Worm (Caenorhabditis elegans) whole organism, L1 larva: Measurements from ENCODE around the gene pccb-1.
A peak's percentile ranks its signal among the peaks of the same experiment; 100 is the strongest.

Experiments used
- alr-1 ChIP-seq: fragments of 200-800 bp; sonication (Bioruptor generic); optimal IDR thresholded peaks from 2 replicates; lab custom pipeline; 2018; ENCODE audit warnings: borderline replicate concordance, mild to moderate bottlenecking, missing genetic modification characterization, missing compliant biosample characterization
- egl-27 ChIP-seq, 2 experiments: fragments of 150-350 bp in 1 of 2; sonication (generic microtip); optimal IDR thresholded peaks; 3 replicates each; lab custom pipeline; 2017 to 2018; ENCODE audit warnings: missing biosample characterization in 2 of 2, missing genetic modification characterization in 2 of 2, missing genetic modification reagents in 2 of 2
- fkh-10 ChIP-seq: sonication (generic microtip); optimal IDR thresholded peaks from 2 replicates; lab custom pipeline; 2017; ENCODE audit warnings: missing biosample characterization, missing genetic modification reagents, missing genetic modification characterization
- jun-1 ChIP-seq: fragments of 150-350 bp; optimal IDR thresholded peaks from 2 replicates; lab custom pipeline; 2014; ENCODE audit warnings: missing biosample characterization, missing genetic modification reagents, missing genetic modification characterization
- lin-35 ChIP-seq, 2 experiments: fragments of 150-350 bp; optimal IDR thresholded peaks; 2 replicates each; lab custom pipeline; 2014; ENCODE audit warnings: missing biosample characterization in 2 of 2, missing genetic modification characterization in 2 of 2, missing genetic modification reagents in 2 of 2
- lsy-2 ChIP-seq, 2 experiments: fragments of 150-350 bp; optimal IDR thresholded peaks; 2 replicates each; lab custom pipeline; 2014; ENCODE audit warnings: missing biosample characterization in 2 of 2, missing genetic modification characterization in 2 of 2
- nhr-11 ChIP-seq: fragments of 150-350 bp; optimal IDR thresholded peaks from 2 replicates; lab custom pipeline; 2014; ENCODE audit warnings: missing biosample characterization, missing genetic modification characterization
- nhr-28 ChIP-seq: fragments of 150-350 bp; optimal IDR thresholded peaks from 2 replicates; lab custom pipeline; 2014; ENCODE audit warnings: missing biosample characterization, missing genetic modification characterization
- snpc-4 ChIP-seq: fragments of 150-350 bp; optimal IDR thresholded peaks from 2 replicates; lab custom pipeline; 2014; ENCODE audit warnings: missing biosample characterization, missing genetic modification characterization
- xbp-1 ChIP-seq: sonication (generic microtip); optimal IDR thresholded peaks from 2 replicates; lab custom pipeline; 2016; ENCODE audit warnings: missing genetic modification characterization, missing compliant biosample characterization

DNA sequence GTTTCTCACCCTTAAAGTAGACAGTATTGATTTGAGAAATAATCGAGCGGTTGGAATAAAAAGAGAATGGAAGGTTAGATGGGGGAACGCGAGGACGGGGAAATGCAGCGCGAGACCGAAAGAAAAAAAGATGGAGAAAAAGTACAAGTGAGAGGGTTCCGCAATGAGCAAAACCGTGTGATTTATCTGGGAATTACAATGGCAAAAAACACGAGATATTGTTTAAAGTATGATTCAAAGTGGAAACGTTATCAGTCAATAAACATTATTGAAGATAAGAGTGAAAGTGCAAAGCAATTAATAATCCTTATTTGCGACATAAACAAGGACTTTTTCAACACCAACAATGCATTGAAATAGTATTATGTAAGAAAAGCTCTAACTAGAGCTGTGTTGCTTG lies 12.8 kb downstream of the pccb-1 start, which contains the start of gene ztf-13:
- TF ChIP-seq lin-35 (GFP tag; optimal IDR thresholded peaks at IDR 0.05; lab: Kevin White, UChicago) (peak in 1 of 2 experiments; percentile 0), nhr-28 (no peak), xbp-1 (tag; lab: Kevin White, UChicago) (no peak), jun-1 (tag; lab: Kevin White, UChicago) (peak; percentile 6), lsy-2 (tag; optimal IDR thresholded peaks at IDR 0.05; lab: Kevin White, UChicago) (no peak), nhr-11 (tag; lab: Kevin White, UChicago) (no peak), egl-27 (tag; optimal IDR thresholded peaks at IDR 0.05; lab: Kevin White, UChicago) (no peak), snpc-4 (tag; lab: Kevin White, UChicago) (no peak), fkh-10 (no peak), alr-1 (tag; lab: Kevin White, UChicago) (no peak)
